Fruit fly (Drosophila melanogaster) whole organism, embryonic: ENCODE data around the gene MCTS1.

Experiments used
- Abd-B ChIP-seq: fragments of 200-800 bp; sonication (Bioruptor generic); optimal IDR thresholded peaks from 2 replicates; lab custom pipeline; 2018; ENCODE audit warnings: missing biosample characterization, mild to moderate bottlenecking, missing genetic modification characterization, moderate library complexity
- CG10366 ChIP-seq: fragments of 200-800 bp; sonication (Bioruptor generic); IDR thresholded peaks from 2 replicates; pipeline ENCODE4 v1.3.6; 2022; ENCODE audit warnings: missing biosample characterization, missing genetic modification characterization
- CG10979 ChIP-seq: fragments of 200-800 bp; sonication (Bioruptor generic); optimal IDR thresholded peaks from 2 replicates; lab custom pipeline; 2018; ENCODE audit warnings: missing biosample characterization, mild to moderate bottlenecking, missing genetic modification characterization, moderate library complexity
- CG11504 ChIP-seq: fragments of 200-800 bp; sonication (Bioruptor generic); optimal IDR thresholded peaks from 3 replicates; lab custom pipeline; 2019; ENCODE audit warnings: missing biosample characterization, mild to moderate bottlenecking, missing genetic modification characterization, moderate library complexity
- CG13287 ChIP-seq: fragments of 200-800 bp; sonication (Bioruptor generic); IDR thresholded peaks from 2 replicates; pipeline ENCODE4 v1.3.6; 2022; ENCODE audit warnings: missing biosample characterization, missing genetic modification characterization; ENCODE audit not compliant: partially characterized antibody
- CG13296 ChIP-seq: fragments of 200-800 bp; sonication (Bioruptor generic); optimal IDR thresholded peaks from 3 replicates; lab custom pipeline; 2018; ENCODE audit warnings: missing biosample characterization, mild to moderate bottlenecking, missing genetic modification characterization
- CG13424 ChIP-seq: fragments of 200-800 bp; sonication (Bioruptor generic); optimal IDR thresholded peaks from 2 replicates; lab custom pipeline; 2019; ENCODE audit warnings: missing biosample characterization, mild to moderate bottlenecking, missing genetic modification characterization, moderate library complexity
- CG15479 ChIP-seq: fragments of 200-800 bp; sonication (Bioruptor generic); optimal IDR thresholded peaks from 3 replicates; lab custom pipeline; 2019; ENCODE audit warnings: missing biosample characterization, mild to moderate bottlenecking, missing genetic modification characterization, moderate library complexity
- CG15601 ChIP-seq: fragments of 200-800 bp; sonication (Bioruptor generic); optimal IDR thresholded peaks from 3 replicates; lab custom pipeline; 2019; ENCODE audit warnings: missing biosample characterization, mild to moderate bottlenecking, missing genetic modification characterization, moderate library complexity
- CG1603 ChIP-seq: fragments of 200-800 bp; sonication (Bioruptor generic); optimal IDR thresholded peaks from 2 replicates; lab custom pipeline; 2019; ENCODE audit warnings: missing biosample characterization, mild to moderate bottlenecking, missing genetic modification characterization, moderate library complexity
- CG17829 ChIP-seq: fragments of 200-800 bp; optimal IDR thresholded peaks from 2 replicates; lab custom pipeline; 2019; ENCODE audit warnings: missing biosample characterization, mild to moderate bottlenecking, missing genetic modification characterization, moderate library complexity
- CG17912 ChIP-seq: fragments of 200-800 bp; sonication (Bioruptor generic); optimal IDR thresholded peaks from 2 replicates; lab custom pipeline; 2018; ENCODE audit warnings: missing biosample characterization, mild to moderate bottlenecking, missing genetic modification characterization
- CG1832 ChIP-seq: fragments of 200-800 bp; sonication (Bioruptor generic); optimal IDR thresholded peaks from 2 replicates; lab custom pipeline; 2017; ENCODE audit warnings: missing biosample characterization, mild to moderate bottlenecking, missing genetic modification characterization, inconsistent platforms
- CG18619 ChIP-seq: fragments of 200-800 bp; sonication (Bioruptor generic); optimal IDR thresholded peaks from 3 replicates; lab custom pipeline; 2017; ENCODE audit warnings: missing biosample characterization, mild to moderate bottlenecking, missing genetic modification characterization
- CG2199 ChIP-seq: fragments of 200-800 bp; sonication (Bioruptor generic); IDR thresholded peaks from 3 replicates; pipeline ENCODE4 v1.3.6; 2022; ENCODE audit warnings: missing biosample characterization, missing genetic modification characterization
- CG2712 ChIP-seq: fragments of 200-800 bp; optimal IDR thresholded peaks from 3 replicates; lab custom pipeline; 2019; ENCODE audit warnings: missing biosample characterization, mild to moderate bottlenecking, missing genetic modification characterization, moderate library complexity
- CG31365 ChIP-seq: fragments of 200-800 bp; sonication (Bioruptor generic); optimal IDR thresholded peaks from 2 replicates; lab custom pipeline; 2018; ENCODE audit warnings: missing biosample characterization, mild to moderate bottlenecking, missing genetic modification characterization
- CG4424 ChIP-seq: fragments of 200-800 bp; sonication (Bioruptor generic); optimal IDR thresholded peaks from 3 replicates; lab custom pipeline; 2016; ENCODE audit warnings: missing biosample characterization, missing genetic modification characterization
- CG4707 ChIP-seq: fragments of 200-800 bp; sonication (Bioruptor generic); optimal IDR thresholded peaks from 2 replicates; lab custom pipeline; 2018; ENCODE audit warnings: missing biosample characterization, mild to moderate bottlenecking, missing genetic modification characterization, moderate library complexity
- CG6272 ChIP-seq: fragments of 200-800 bp; sonication (Bioruptor generic); IDR thresholded peaks from 2 replicates; pipeline ENCODE4 v1.3.6; 2022; ENCODE audit warnings: missing biosample characterization, missing genetic modification characterization
- CG6683 ChIP-seq: fragments of 200-800 bp; sonication (Bioruptor generic); optimal IDR thresholded peaks from 2 replicates; lab custom pipeline; 2017; ENCODE audit warnings: missing biosample characterization, mild to moderate bottlenecking, missing genetic modification characterization, missing genetic modification reagents
- CG7745 ChIP-seq: fragments of 200-800 bp; sonication (Bioruptor generic); optimal IDR thresholded peaks from 2 replicates; lab custom pipeline; 2018; ENCODE audit warnings: missing biosample characterization, mild to moderate bottlenecking, missing genetic modification characterization, moderate library complexity
- CG8290 ChIP-seq, 3 experiments: fragments of 200-800 bp; sonication (Bioruptor generic); optimal IDR thresholded peaks; 2 replicates each; lab custom pipeline; 2016 to 2019; ENCODE audit warnings: missing biosample characterization in 3 of 3, missing genetic modification characterization in 3 of 3, mild to moderate bottlenecking in 2 of 3, moderate library complexity in 1 of 3
- CG9932 ChIP-seq: fragments of 200-800 bp; sonication (Bioruptor generic); IDR thresholded peaks from 2 replicates; pipeline ENCODE4 v1.3.6; 2022; ENCODE audit warnings: missing biosample characterization, missing genetic modification characterization
- CTCF ChIP-seq: fragments of 200-800 bp; sonication (Bioruptor generic); optimal IDR thresholded peaks from 2 replicates; lab custom pipeline; 2017; ENCODE audit warnings: missing biosample characterization, mild to moderate bottlenecking, missing genetic modification characterization, moderate library complexity
- Dek ChIP-seq: fragments of 200-800 bp; sonication (Bioruptor generic); optimal IDR thresholded peaks from 3 replicates; lab custom pipeline; 2019; ENCODE audit warnings: missing biosample characterization, mild to moderate bottlenecking, missing genetic modification characterization, moderate library complexity
- Doc3 ChIP-seq: fragments of 200-800 bp; sonication (Bioruptor generic); IDR thresholded peaks from 3 replicates; pipeline ENCODE4 v1.3.6; 2022; ENCODE audit warnings: missing biosample characterization, missing genetic modification characterization; ENCODE audit not compliant: partially characterized antibody
- HLHmδ ChIP-seq: fragments of 200-800 bp; sonication (Bioruptor generic); optimal IDR thresholded peaks from 2 replicates; lab custom pipeline; 2018; ENCODE audit warnings: missing biosample characterization, mild to moderate bottlenecking, missing genetic modification characterization, moderate library complexity
- Hr39 ChIP-seq: fragments of >200 bp; optimal IDR thresholded peaks from 2 replicates; lab custom pipeline; 2017
- Hr51 ChIP-seq, 2 experiments: fragments of 200-800 bp; sonication (Bioruptor generic); optimal IDR thresholded peaks; 2 replicates in 1 of 2; 3 replicates in 1 of 2; lab custom pipeline; 2016 to 2018; ENCODE audit warnings: missing biosample characterization in 2 of 2, missing genetic modification characterization in 2 of 2, mild to moderate bottlenecking in 1 of 2, moderate library complexity in 1 of 2
- Lim3 ChIP-seq: fragments of 200-800 bp; sonication (Bioruptor generic); IDR thresholded peaks from 2 replicates; pipeline ENCODE4 v1.3.6; 2022; ENCODE audit warnings: missing biosample characterization, missing genetic modification characterization
- Mad ChIP-seq: fragments of 200-800 bp; sonication (Bioruptor generic); optimal IDR thresholded peaks from 2 replicates; lab custom pipeline; 2016; ENCODE audit warnings: missing biosample characterization, missing genetic modification characterization
- Med ChIP-seq: fragments of 200-800 bp; sonication (Bioruptor generic); peaks from one replicate; lab custom pipeline; 2016; ENCODE audit warnings: missing biosample characterization, missing genetic modification characterization, mild to moderate bottlenecking, inconsistent platforms, moderate library complexity
- Meics ChIP-seq: fragments of 200-800 bp; sonication (Bioruptor generic); optimal IDR thresholded peaks from 2 replicates; lab custom pipeline; 2017; ENCODE audit warnings: missing biosample characterization, mild to moderate bottlenecking, missing genetic modification characterization
- Sox102F ChIP-seq: fragments of 200-800 bp; sonication (Bioruptor generic); optimal IDR thresholded peaks from 2 replicates; lab custom pipeline; 2018; ENCODE audit warnings: missing biosample characterization, mild to moderate bottlenecking, missing genetic modification characterization, moderate library complexity
- Taf1 ChIP-seq: fragments of 200-800 bp; sonication (Bioruptor generic); IDR thresholded peaks from 2 replicates; pipeline ENCODE4 v1.3.6; 2022; ENCODE audit warnings: missing biosample characterization, missing genetic modification characterization
- Vsx1 ChIP-seq: fragments of 200-800 bp; sonication (Bioruptor generic); optimal IDR thresholded peaks from 2 replicates; lab custom pipeline; 2017; ENCODE audit warnings: missing biosample characterization, mild to moderate bottlenecking, missing genetic modification characterization, missing genetic modification reagents
- bcd ChIP-seq: fragments of 200-800 bp; sonication (Bioruptor generic); optimal IDR thresholded peaks from 2 replicates; lab custom pipeline; 2017; ENCODE audit warnings: missing biosample characterization, mild to moderate bottlenecking, missing genetic modification characterization
- caup ChIP-seq: fragments of 200-800 bp; sonication (Bioruptor generic); optimal IDR thresholded peaks from 3 replicates; lab custom pipeline; 2017; ENCODE audit warnings: missing biosample characterization, mild to moderate bottlenecking, missing genetic modification characterization, moderate library complexity; ENCODE audit not compliant: severe bottlenecking
- ewg ChIP-seq: fragments of 200-800 bp; sonication (Bioruptor generic); optimal IDR thresholded peaks from 3 replicates; lab custom pipeline; 2017; ENCODE audit warnings: mild to moderate bottlenecking, missing biosample characterization, missing genetic modification reagents, missing genetic modification characterization
- gce ChIP-seq: fragments of 200-800 bp; sonication (Bioruptor generic); IDR thresholded peaks from 3 replicates; pipeline ENCODE4 v1.3.6; 2022; ENCODE audit warnings: missing biosample characterization, missing genetic modification characterization
- lilli ChIP-seq: fragments of 200-800 bp; sonication (Bioruptor generic); optimal IDR thresholded peaks from 3 replicates; lab custom pipeline; 2016; ENCODE audit warnings: missing biosample characterization, missing genetic modification characterization
- pan ChIP-seq, 4 experiments: fragments of >200 bp in 3 of 4; fragments of 200-800 bp in 1 of 4; sonication (Bioruptor generic) in 1 of 4; optimal IDR thresholded peaks in 3 of 4; IDR thresholded peaks in 1 of 4; 2 replicates each; pipeline versions ENCODE4 v1.3.6 to Lab custom; 2017 to 2022; ENCODE audit warnings: missing biosample characterization in 2 of 4, missing genetic modification characterization in 2 of 4, mixed read lengths in 1 of 4
- pita ChIP-seq: fragments of 200-800 bp; sonication (Bioruptor generic); optimal IDR thresholded peaks from 2 replicates; lab custom pipeline; 2017; ENCODE audit warnings: missing biosample characterization, mild to moderate bottlenecking, missing genetic modification characterization
- pzg ChIP-seq: fragments of 200-800 bp; sonication (Bioruptor generic); optimal IDR thresholded peaks from 3 replicates; lab custom pipeline; 2018; ENCODE audit warnings: missing biosample characterization, mild to moderate bottlenecking, missing genetic modification characterization, moderate library complexity
- sr ChIP-seq: fragments of 200-800 bp; sonication (Bioruptor generic); IDR thresholded peaks from 3 replicates; pipeline ENCODE4 v1.3.6; 2022; ENCODE audit warnings: missing biosample characterization, missing genetic modification characterization
- trem ChIP-seq: fragments of 200-800 bp; optimal IDR thresholded peaks from 3 replicates; lab custom pipeline; 2019; ENCODE audit warnings: missing biosample characterization, mild to moderate bottlenecking, missing genetic modification characterization, moderate library complexity
- yki ChIP-seq: fragments of >200 bp; optimal IDR thresholded peaks from 3 replicates; lab custom pipeline; 2018
- zen ChIP-seq: fragments of 200-800 bp; sonication (Bioruptor generic); optimal IDR thresholded peaks from 3 replicates; lab custom pipeline; 2018; ENCODE audit warnings: missing biosample characterization, mild to moderate bottlenecking, missing genetic modification characterization, moderate library complexity

The MCTS1 gene

DNA sequence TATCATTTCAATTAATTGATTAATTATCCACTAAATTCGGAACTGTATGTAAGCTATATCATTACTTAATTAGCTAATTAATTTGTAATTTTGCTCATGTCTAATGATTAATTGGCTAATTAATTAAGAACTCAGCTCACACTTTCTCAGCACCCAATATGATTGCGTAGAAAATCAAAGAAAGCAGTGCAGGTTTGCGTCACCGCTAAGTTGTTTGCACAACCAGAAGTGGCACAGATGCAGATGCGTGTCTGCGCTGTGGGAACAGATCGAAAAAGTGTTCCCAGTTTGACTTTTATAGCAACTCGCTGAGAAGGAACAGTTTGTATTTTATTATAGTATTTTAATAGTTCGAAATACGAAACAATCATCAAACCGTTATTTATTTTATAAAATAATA is 45.6 kb upstream of the MCTS1 start:
- TF ChIP-seq ewg (GFP tag; lab: Kevin White, UChicago) (no peak), pita (GFP tag; lab: Kevin White, UChicago) (peak; percentile 91), CG4424 (no peak), Hr51 (GFP tag; optimal IDR thresholded peaks at IDR 0.05; lab: Kevin White, UChicago) (peak in 1 of 2 experiments; percentile 22), CG15479 (GFP tag; lab: Kevin White, UChicago) (peak; percentile 73), Hr39 (lab: Kevin White, UChicago) (no peak), CG7745 (tag; lab: Kevin White, UChicago) (peak; percentile 85), Meics (GFP tag; lab: Kevin White, UChicago) (no peak), CG13424 (tag; lab: Kevin White, UChicago) (peak; percentile 11), CG6683 (GFP tag; lab: Kevin White, UChicago) (no peak), trem (tag; lab: Kevin White, UChicago) (peak; percentile 35), CG18619 (GFP tag; lab: Kevin White, UChicago) (no peak), CG13287 (GFP tag; lab: Robert Waterston, UW) (peak; percentile 8; the same call in 1 of the 2 replicates), CG4707 (peak; percentile 14), pzg (GFP tag; lab: Kevin White, UChicago) (peak; percentile 10), CTCF (GFP tag; lab: Kevin White, UChicago) (peak; percentile 83), CG10979 (peak; percentile 15), CG31365 (tag; lab: Kevin White, UChicago) (peak; percentile 96), Lim3 (GFP tag; lab: Robert Waterston, UW) (no peak), CG10366 (GFP tag; lab: Robert Waterston, UW) (0 out of 2 replicates have a peak, but pooled peaks have one; percentile 8), zen (peak; percentile 74), Sox102F (GFP tag; lab: Kevin White, UChicago) (no peak), CG1832 (GFP tag; lab: Kevin White, UChicago) (no peak), sr (no peak), CG13296 (GFP tag; lab: Kevin White, UChicago) (no peak), CG17912 (peak; percentile 12), CG17829 (tag; lab: Kevin White, UChicago) (peak; percentile 19), CG2199 (GFP tag; lab: Robert Waterston, UW) (peak; percentile 25; the same call in 1 of the 3 replicates), Vsx1 (peak; percentile 95), CG9932 (no peak), Taf1 (GFP tag; lab: Robert Waterston, UW) (no peak), HLHmδ (peak; percentile 5), gce (no peak), caup (GFP tag; lab: Kevin White, UChicago) (no peak), Mad (GFP tag; lab: Kevin White, UChicago) (no peak), CG1603 (tag; lab: Kevin White, UChicago) (peak; percentile 54), bcd (no peak), CG15601 (tag; lab: Kevin White, UChicago) (peak; percentile 40), Med (GFP tag; lab: Kevin White, UChicago) (peak; percentile 79), Doc3 (GFP tag; lab: Robert Waterston, UW) (no peak), CG11504 (tag; lab: Kevin White, UChicago) (peak; percentile 29), CG6272 (GFP tag; lab: Robert Waterston, UW) (peak; percentile 26; the same call in 1 of the 2 replicates), yki (peak; percentile 18), Dek (tag; lab: Kevin White, UChicago) (peak; percentile 3), pan (optimal IDR thresholded peaks at IDR 0.05; lab: Kevin White, UChicago) (no peak), pan (GFP tag; optimal IDR thresholded peaks at IDR 0.05 in 1 of 2, IDR thresholded peaks at IDR 0.05 in 1 of 2) (peak in 1 of 2 experiments; percentile 25), Abd-B (GFP tag; lab: Kevin White, UChicago) (no peak), CG8290 (GFP tag; optimal IDR thresholded peaks at IDR 0.05; lab: Kevin White, UChicago) (peak; percentile 37), CG8290 (tag; optimal IDR thresholded peaks at IDR 0.05; lab: Kevin White, UChicago) (peak in 1 of 2 experiments; percentile 67), CG2712 (peak; percentile 10), lilli (GFP tag; lab: Kevin White, UChicago) (no peak)
